Worm (Caenorhabditis elegans) whole organism, L1 larva: Measurements from ENCODE around the gene C01G10.4.
"Not testable (repeated sequence)": the region's sequence is repeated elsewhere in the genome, so short reads cannot be mapped to it uniquely, and the experiment has no call there.

Experiments used
- alr-1 ChIP-seq: fragments of 200-800 bp; sonication (Bioruptor generic); optimal IDR thresholded peaks from 2 replicates; lab custom pipeline; 2018; ENCODE audit warnings: borderline replicate concordance, mild to moderate bottlenecking, missing genetic modification characterization, missing compliant biosample characterization
- ama-1 ChIP-seq: fragments of 150-350 bp; optimal IDR thresholded peaks from 2 replicates; lab custom pipeline; 2014
- blmp-1 ChIP-seq: fragments of 150-350 bp; optimal IDR thresholded peaks from 2 replicates; lab custom pipeline; 2014; ENCODE audit warnings: missing biosample characterization, missing genetic modification characterization
- ceh-8 ChIP-seq: fragments of 200-800 bp; sonication (Bioruptor generic); optimal IDR thresholded peaks from 2 replicates; lab custom pipeline; 2018; ENCODE audit warnings: mild to moderate bottlenecking, missing genetic modification characterization, moderate library complexity, missing compliant biosample characterization
- ceh-88 ChIP-seq: fragments of 200-800 bp; sonication (Bioruptor generic); IDR thresholded peaks from 2 replicates; pipeline ENCODE4 v1.3.6; 2022; ENCODE audit warnings: missing genetic modification characterization, missing compliant biosample characterization
- egl-27 ChIP-seq, 2 experiments: fragments of 150-350 bp in 1 of 2; sonication (generic microtip); optimal IDR thresholded peaks; 3 replicates each; lab custom pipeline; 2017 to 2018; ENCODE audit warnings: missing biosample characterization in 2 of 2, missing genetic modification characterization in 2 of 2, missing genetic modification reagents in 2 of 2
- fkh-10 ChIP-seq: sonication (generic microtip); optimal IDR thresholded peaks from 2 replicates; lab custom pipeline; 2017; ENCODE audit warnings: missing biosample characterization, missing genetic modification reagents, missing genetic modification characterization
- lin-13 ChIP-seq: fragments of 150-350 bp; optimal IDR thresholded peaks from 2 replicates; lab custom pipeline; 2014; ENCODE audit warnings: missing biosample characterization, missing genetic modification reagents, missing genetic modification characterization
- lsy-2 ChIP-seq, 2 experiments: fragments of 150-350 bp; optimal IDR thresholded peaks; 2 replicates each; lab custom pipeline; 2014; ENCODE audit warnings: missing biosample characterization in 2 of 2, missing genetic modification characterization in 2 of 2
- nhr-237 ChIP-seq: fragments of 150-350 bp; optimal IDR thresholded peaks from 2 replicates; lab custom pipeline; 2014; ENCODE audit warnings: missing biosample characterization, missing genetic modification characterization
- skn-1 ChIP-seq: fragments of 150-350 bp; optimal IDR thresholded peaks from 2 replicates; lab custom pipeline; 2014; ENCODE audit warnings: missing biosample characterization, missing genetic modification characterization
- tbx-2 ChIP-seq: sonication (generic microtip); optimal IDR thresholded peaks from 2 replicates; lab custom pipeline; 2016; ENCODE audit warnings: missing genetic modification characterization, missing compliant biosample characterization
- ztf-11 ChIP-seq, 2 experiments: sonication (generic microtip); optimal IDR thresholded peaks; 2 replicates each; lab custom pipeline; 2016 to 2017; ENCODE audit warnings: missing genetic modification characterization in 2 of 2, missing biosample characterization in 1 of 2, missing compliant biosample characterization in 1 of 2

ce11 chrV:15115968-15116367 is 26.4 kb downstream of the C01G10.4 start, which contains the start of gene T01G5.8:
- TF ChIP-seq blmp-1 (tag; lab: Kevin White, UChicago); ceh-8 (GFP tag; lab: Kevin White, UChicago); ztf-11 (tag; optimal IDR thresholded peaks at IDR 0.05; lab: Kevin White, UChicago); alr-1; lsy-2 (tag; optimal IDR thresholded peaks at IDR 0.05; lab: Kevin White, UChicago); fkh-10 (GFP tag; lab: Kevin White, UChicago); nhr-237 (tag; lab: Kevin White, UChicago); lin-13; skn-1 (tag; lab: Kevin White, UChicago); ceh-88; egl-27 (tag; optimal IDR thresholded peaks at IDR 0.05; lab: Kevin White, UChicago); ama-1; tbx-2 (tag; lab: Kevin White, UChicago): not testable (repeated sequence)
